Worm (Caenorhabditis elegans): Measurements from ENCODE around the gene Y43F8B.2.

The Y43F8B.2 gene

ce11 chrV:19491302-19491701, 41.6 kb downstream of the Y43F8B.2 start, which contains the start of gene Y43F8B.29:
TSS of gene Y43F8B.29 (plus strand) at chrV:19491602.
- no peak for TF ChIP-seq daf-12 (tag; optimal IDR thresholded peaks at IDR 0.05)

- TF ChIP-seq nhr-12 (tag; optimal IDR thresholded peaks at IDR 0.05) (no peak), hmg-11 (tag; optimal IDR thresholded peaks at IDR 0.05) (no peak), lin-39 (tag; optimal IDR thresholded peaks at IDR 0.05) (no peak), fkh-2 (tag; optimal IDR thresholded peaks at IDR 0.05) (no peak), unc-39 (tag; optimal IDR thresholded peaks at IDR 0.05) (no peak), mml-1 (tag; optimal IDR thresholded peaks at IDR 0.05) (no peak), nhr-237 (tag; optimal IDR thresholded peaks at IDR 0.05) (no peak), ceh-82 (tag; optimal IDR thresholded peaks at IDR 0.05) (no peak), nhr-11 (tag; optimal IDR thresholded peaks at IDR 0.05) (no peak), elt-2 (tag; optimal IDR thresholded peaks at IDR 0.05) (no peak), pqm-1 (tag; optimal IDR thresholded peaks at IDR 0.05) (no peak), nhr-67 (tag; optimal IDR thresholded peaks at IDR 0.05) (no peak), nhr-25 (tag; optimal IDR thresholded peaks at IDR 0.05) (no peak), skn-1 (tag; optimal IDR thresholded peaks at IDR 0.05) (no peak), sea-2 (GFP tag; optimal IDR thresholded peaks at IDR 0.05) (no peak), R02D3.7 (tag; optimal IDR thresholded peaks at IDR 0.05) (no peak), unc-62 (GFP tag; optimal IDR thresholded peaks at IDR 0.05) (no peak)
These were observed 42.4 kb downstream of the Y43F8B.2 start, which contains the start of gene Y43F8B.7 for ce11 chrV:19490461-19490860. TSS of gene Y43F8B.7 (plus strand) at chrV:19490761.

- no peak for TF ChIP-seq sea-2 (GFP tag; optimal IDR thresholded peaks at IDR 0.05)
- TF ChIP-seq lsy-12 (tag; optimal IDR thresholded peaks at IDR 0.05): no peak
- no peak for TF ChIP-seq nhr-77 (tag; optimal IDR thresholded peaks at IDR 0.05)
- TF ChIP-seq elt-3 (tag; optimal IDR thresholded peaks at IDR 0.05): no peak
- no peak for TF ChIP-seq hmg-11 (tag; optimal IDR thresholded peaks at IDR 0.05)
- no peak for TF ChIP-seq daf-12 (tag; optimal IDR thresholded peaks at IDR 0.05)
- no peak for TF ChIP-seq snpc-4 (tag; optimal IDR thresholded peaks at IDR 0.05)
- TF ChIP-seq ceh-9 (tag; optimal IDR thresholded peaks at IDR 0.05): no peak
- TF ChIP-seq nhr-12 (tag; optimal IDR thresholded peaks at IDR 0.05): no peak
- no peak for TF ChIP-seq fkh-2 (tag; optimal IDR thresholded peaks at IDR 0.05)
- TF ChIP-seq ztf-11 (tag; optimal IDR thresholded peaks at IDR 0.05): no peak
- no peak for TF ChIP-seq ztf-4 (tag; optimal IDR thresholded peaks at IDR 0.05)
These were observed 47.2 kb downstream of the Y43F8B.2 start, which contains the start of gene Y43F8B.18 for ce11 chrV:19485690-19486089. TSS of gene Y43F8B.18 (plus strand) at chrV:19485990.

ce11 chrV:19485261-19485660, 47.6 kb downstream of the Y43F8B.2 start, which contains the start of gene Y43F8B.28:
TSS of gene Y43F8B.28 (plus strand) at chrV:19485319.
- no peak for TF ChIP-seq elt-2 (tag; optimal IDR thresholded peaks at IDR 0.05)
- no peak for TF ChIP-seq nhr-76 (tag; optimal IDR thresholded peaks at IDR 0.05)
- no peak for TF ChIP-seq R02D3.7 (tag; optimal IDR thresholded peaks at IDR 0.05)
- TF ChIP-seq skn-1 (tag; optimal IDR thresholded peaks at IDR 0.05): no peak
- no peak for TF ChIP-seq fkh-10 (GFP tag; optimal IDR thresholded peaks at IDR 0.05)
- no peak for TF ChIP-seq nhr-237 (tag; optimal IDR thresholded peaks at IDR 0.05)
- no peak for TF ChIP-seq ceh-16 (tag; optimal IDR thresholded peaks at IDR 0.05)

- TF ChIP-seq snpc-4 (tag; optimal IDR thresholded peaks at IDR 0.05) (no peak), nhr-43 (tag; optimal IDR thresholded peaks at IDR 0.05; ENCODE audit: poor library complexity, severe bottlenecking) (no peak), nhr-25 (tag; optimal IDR thresholded peaks at IDR 0.05) (no peak), ztf-4 (tag; optimal IDR thresholded peaks at IDR 0.05) (no peak), unc-39 (tag; optimal IDR thresholded peaks at IDR 0.05) (no peak), elt-3 (tag; optimal IDR thresholded peaks at IDR 0.05) (no peak), eor-1 (tag; optimal IDR thresholded peaks at IDR 0.05) (no peak), unc-62 (GFP tag; optimal IDR thresholded peaks at IDR 0.05) (no peak), pha-4 (tag; optimal IDR thresholded peaks at IDR 0.05) (no peak), hmg-11 (tag; optimal IDR thresholded peaks at IDR 0.05) (no peak), aly-2 (tag; optimal IDR thresholded peaks at IDR 0.05) (no peak), nhr-12 (tag; optimal IDR thresholded peaks at IDR 0.05) (no peak), ztf-11 (tag; optimal IDR thresholded peaks at IDR 0.05) (no peak), R02D3.7 (tag; optimal IDR thresholded peaks at IDR 0.05) (no peak), lsy-12 (tag; optimal IDR thresholded peaks at IDR 0.05) (no peak), nhr-11 (tag; optimal IDR thresholded peaks at IDR 0.05) (no peak), ceh-16 (tag; optimal IDR thresholded peaks at IDR 0.05) (no peak), mdl-1 (tag; optimal IDR thresholded peaks at IDR 0.05) (no peak), sea-2 (GFP tag; optimal IDR thresholded peaks at IDR 0.05) (no peak)
These were observed 48.4 kb downstream of the Y43F8B.2 start, which contains the start of gene Y43F8B.17 for ce11 chrV:19484507-19484906. TSS of gene Y43F8B.17 (plus strand) at chrV:19484721.

All from whole organism, L3 larva.